Worm (Caenorhabditis elegans): Measurements from ENCODE around the gene gcl-1.

Gene gcl-1

ce11 chrIV:13412845-13413383 lies at the start of gene gcl-1:
TSS of gene gcl-1 (minus strand) at chrIV:13412895.
- peak in 1 of 2 experiments; percentile 28 for TF ChIP-seq lsy-2 (tag; optimal IDR thresholded peaks at IDR 0.05)
- no peak for TF ChIP-seq daf-16 (GFP tag; optimal IDR thresholded peaks at IDR 0.05)
- peak; percentile 50 for TF ChIP-seq daf-16 (tag; optimal IDR thresholded peaks at IDR 0.05)
- TF ChIP-seq mdl-1 (tag; optimal IDR thresholded peaks at IDR 0.05): peak in 1 of 2 experiments; percentile 13
- TF ChIP-seq mxl-3 (GFP tag; optimal IDR thresholded peaks at IDR 0.05): peak; percentile 71
- peak; percentile 25 for TF ChIP-seq dve-1 (tag; optimal IDR thresholded peaks at IDR 0.05; ENCODE audit: insufficient read depth)
- peak; percentile 33 for TF ChIP-seq mes-2 (tag; optimal IDR thresholded peaks at IDR 0.05; ENCODE audit: poor library complexity, severe bottlenecking)
- TF ChIP-seq hlh-30 (tag; optimal IDR thresholded peaks at IDR 0.05; ENCODE audit: insufficient read depth): peak; percentile 91
- no peak for TF ChIP-seq R02D3.7 (tag; optimal IDR thresholded peaks at IDR 0.05)
- TF ChIP-seq mep-1 (tag; optimal IDR thresholded peaks at IDR 0.05): peak; percentile 4
- no peak for TF ChIP-seq zag-1 (tag; optimal IDR thresholded peaks at IDR 0.05)
- TF ChIP-seq vab-7 (GFP tag; IDR thresholded peaks at IDR 0.05): no peak
- TF ChIP-seq hmg-1.1 (GFP tag; IDR thresholded peaks at IDR 0.05): peak; percentile 47; the same call in 1 of the 2 replicates
- TF ChIP-seq spr-3 (GFP tag; optimal IDR thresholded peaks at IDR 0.05): no peak

ce11 chrIV:13462165-13462712 lies 49.5 kb upstream of the gcl-1 start:
- TF ChIP-seq set-16 (GFP tag; IDR thresholded peaks at IDR 0.05) (peak; percentile 78), nhr-42 (GFP tag; IDR thresholded peaks at IDR 0.05) (0 out of 2 replicates have a peak, but pooled peaks have one; percentile 22)

ce11 chrIV:13460876-13461275 lies 48.2 kb upstream of the gcl-1 start, which contains the start of gene Y38H8A.12:
TSS of gene Y38H8A.12 (minus strand) at chrIV:13460976.
- TF ChIP-seq ces-1 (GFP tag; optimal IDR thresholded peaks at IDR 0.05): no peak
- no peak for TF ChIP-seq lin-13 (GFP tag; optimal IDR thresholded peaks at IDR 0.05)
- TF ChIP-seq dmd-9 (GFP tag; IDR thresholded peaks at IDR 0.05): no peak
- no peak for TF ChIP-seq pqm-1 (tag; optimal IDR thresholded peaks at IDR 0.05)
- no peak for TF ChIP-seq fos-1 (tag; optimal IDR thresholded peaks at IDR 0.05)
- TF ChIP-seq vab-7 (GFP tag; IDR thresholded peaks at IDR 0.05): no peak
- no peak for TF ChIP-seq zfp-2 (tag; optimal IDR thresholded peaks at IDR 0.05)
- no peak for TF ChIP-seq aly-2 (tag; optimal IDR thresholded peaks at IDR 0.05)
- TF ChIP-seq F49E8.2 (tag; optimal IDR thresholded peaks at IDR 0.05; ENCODE audit: borderline replicate concordance): no peak
- no peak for TF ChIP-seq Y5F2A.4 (GFP tag; optimal IDR thresholded peaks at IDR 0.05)
- no peak for TF ChIP-seq Y75B8A.6 (GFP tag; IDR thresholded peaks at IDR 0.05)
- TF ChIP-seq lir-3 (tag; optimal IDR thresholded peaks at IDR 0.05): no peak
- no peak for TF ChIP-seq F37D6.2 (tag; optimal IDR thresholded peaks at IDR 0.05)
- TF ChIP-seq lin-39 (tag; optimal IDR thresholded peaks at IDR 0.05): no peak
- no peak for TF ChIP-seq saeg-2 (GFP tag; IDR thresholded peaks at IDR 0.05)
- TF ChIP-seq gei-8 (GFP tag; optimal IDR thresholded peaks at IDR 0.05): no peak
- no peak for TF ChIP-seq daf-16 (GFP tag; optimal IDR thresholded peaks at IDR 0.05)
- no peak for TF ChIP-seq daf-16 (tag; optimal IDR thresholded peaks at IDR 0.05)
- TF ChIP-seq nhr-48 (tag; optimal IDR thresholded peaks at IDR 0.05): no peak

- TF ChIP-seq set-16 (GFP tag; IDR thresholded peaks at IDR 0.05) (peak; percentile 61), vab-7 (GFP tag; IDR thresholded peaks at IDR 0.05) (no peak)
These were observed 45.5 kb upstream of the gcl-1 start for ce11 chrIV:13458237-13458636.

ce11 chrIV:13456893-13457292 lies 44.2 kb upstream of the gcl-1 start:
- TF ChIP-seq R02D3.7 (tag; optimal IDR thresholded peaks at IDR 0.05) (no peak), ceh-44 (GFP tag; IDR thresholded peaks at IDR 0.05) (no peak), nhr-237 (tag; optimal IDR thresholded peaks at IDR 0.05) (no peak), nhr-6 (tag; optimal IDR thresholded peaks at IDR 0.05) (no peak), lin-38 (GFP tag; IDR thresholded peaks at IDR 0.05) (peak; percentile 34; the same call in 1 of the 2 replicates)

All from whole organism, L4 larva.